Fruit fly (Drosophila melanogaster) Kc167 (cell line): Measurements from ENCODE around the gene CG43347.
"Not testable (repeated sequence)": the region's sequence is repeated elsewhere in the genome, so short reads cannot be mapped to it uniquely, and the experiment has no call there.

ENCODE experiments used
- Myc ChIP-seq: fragments of >200 bp; optimal IDR thresholded peaks from 2 replicates; lab custom pipeline; 2017; ENCODE audit warnings: missing external identifiers
- Sin3A ChIP-seq: fragments of >200 bp; optimal IDR thresholded peaks from 2 replicates; lab custom pipeline; 2018; ENCODE audit warnings: missing external identifiers
- h ChIP-seq: fragments of >200 bp; optimal IDR thresholded peaks from 3 replicates; lab custom pipeline; 2018; ENCODE audit warnings: missing external identifiers
- insv ChIP-seq: fragments of >200 bp; optimal IDR thresholded peaks from 3 replicates; lab custom pipeline; 2018; ENCODE audit warnings: missing external identifiers
- psq ChIP-seq: fragments of >200 bp; optimal IDR thresholded peaks from 2 replicates; lab custom pipeline; 2017; ENCODE audit warnings: missing external identifiers
- ttk ChIP-seq: sonication (Bioruptor generic); optimal IDR thresholded peaks from 2 replicates; lab custom pipeline; 2017; ENCODE audit warnings: missing external identifiers

Gene CG43347

dm6 chrX:10620144-10621005 is at the start of gene CG43347:
CG43347 (minus strand) TSS chrX:10620190.
- TF ChIP-seq Sin3A (no peak), insv (lab: Kevin White, UChicago) (no peak), h (no peak), psq (lab: Kevin White, UChicago) (no peak), Myc (lab: Kevin White, UChicago) (no peak), ttk (lab: Kevin White, UChicago) (no peak)

dm6 chrX:10661743-10662142 is 41.8 kb upstream of the CG43347 start, which contains the start of gene Rab9E:
Rab9E (minus strand) TSS chrX:10661843.
- TF ChIP-seq h; ttk (lab: Kevin White, UChicago); psq (lab: Kevin White, UChicago): not testable (repeated sequence)

DNA sequence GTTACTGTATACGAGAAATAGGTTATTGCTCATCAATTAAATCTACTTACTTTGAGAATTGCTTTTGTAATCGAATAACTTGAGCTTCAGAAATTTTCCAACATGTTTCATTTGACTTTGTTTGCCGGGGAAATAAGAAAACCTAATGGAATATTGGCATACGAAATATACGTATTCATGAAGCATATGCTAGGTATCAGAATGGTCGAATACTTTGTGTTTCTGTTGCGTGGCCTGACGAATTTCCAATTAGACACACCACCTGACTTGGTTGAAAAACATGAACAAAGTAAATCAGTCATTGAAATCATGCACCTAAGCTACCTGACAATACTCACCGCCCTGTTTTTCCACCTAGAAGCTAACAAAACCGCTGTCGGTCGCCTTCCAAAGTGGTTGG is 37.4 kb upstream of the CG43347 start, which contains the start of gene CG2111:
Gene CG2111 (plus strand): TSS at position 301 of the 400 bp plus-strand sequence.
- TF ChIP-seq ttk (lab: Kevin White, UChicago) (no peak), insv (lab: Kevin White, UChicago) (no peak), Sin3A (no peak), psq (lab: Kevin White, UChicago) (no peak)

DNA sequence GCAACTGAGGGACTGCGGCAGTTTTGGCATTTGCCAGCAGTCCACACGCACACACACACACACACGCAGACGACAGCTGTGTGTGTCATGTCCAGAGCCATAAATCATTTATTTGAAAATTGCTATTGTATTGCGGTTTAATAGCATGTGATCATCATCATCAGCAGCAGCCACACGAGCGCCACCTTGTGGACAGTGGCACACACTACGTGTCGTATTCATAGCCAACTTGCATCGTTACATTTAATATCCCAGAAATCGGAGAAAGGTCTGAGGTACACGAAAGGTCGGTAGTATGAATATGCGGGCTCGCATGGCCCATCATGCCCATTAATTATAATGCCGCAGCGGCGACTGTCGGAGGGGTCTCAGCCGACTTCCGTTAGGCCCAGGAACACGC is 36.2 kb upstream of the CG43347 start:
- TF ChIP-seq ttk (lab: Kevin White, UChicago) (no peak), h (no peak), Myc (lab: Kevin White, UChicago) (no peak), insv (lab: Kevin White, UChicago) (no peak), psq (lab: Kevin White, UChicago) (no peak), Sin3A (no peak)

DNA sequence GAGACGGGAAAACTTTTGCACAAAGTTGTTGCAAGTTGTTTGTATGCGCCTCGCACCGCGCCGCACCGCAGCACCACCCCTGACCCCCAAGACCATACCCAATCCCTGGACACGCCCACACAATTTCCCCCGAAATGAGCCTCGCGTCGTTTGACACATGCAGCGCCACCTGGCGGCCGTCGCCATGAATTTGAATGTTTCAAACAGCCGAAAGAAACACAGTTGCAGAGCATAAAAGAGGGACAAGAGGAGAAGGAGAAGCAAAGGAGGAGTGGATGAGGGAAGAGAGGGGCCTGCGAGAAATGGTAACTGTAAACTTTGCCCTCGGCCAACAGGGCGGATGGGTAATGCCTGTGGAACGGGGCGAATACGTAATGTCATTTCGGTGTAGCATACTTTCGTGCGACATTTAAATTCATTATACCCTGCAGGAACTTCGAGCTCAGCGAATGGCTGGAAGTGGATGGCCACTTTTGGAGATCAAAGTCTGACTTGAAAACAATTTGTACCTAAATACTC is 22.3 kb upstream of the CG43347 start:
- TF ChIP-seq Sin3A (no peak), insv (lab: Kevin White, UChicago) (no peak)

DNA sequence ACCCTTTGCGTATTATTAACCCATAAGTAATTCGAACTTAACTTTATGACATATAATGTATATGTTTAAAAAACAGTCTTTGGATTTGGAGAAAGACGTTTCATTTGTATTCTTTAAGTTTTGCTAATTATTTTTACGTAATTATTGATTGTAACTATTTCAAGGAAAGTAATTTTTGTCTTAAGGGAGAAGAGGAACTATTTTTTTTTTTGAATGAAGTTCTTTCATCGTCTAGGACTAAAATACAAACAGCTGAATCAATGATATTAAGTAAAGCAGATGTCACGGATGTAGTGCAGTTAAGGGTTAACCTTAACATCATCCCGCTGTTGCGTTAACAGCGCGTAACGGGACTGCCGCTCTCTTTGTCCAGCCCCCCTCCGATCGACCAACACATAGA is 8.9 kb upstream of the CG43347 start:
- TF ChIP-seq Myc (lab: Kevin White, UChicago) = no peak
- TF ChIP-seq psq (lab: Kevin White, UChicago) = no peak
- TF ChIP-seq Sin3A = no peak
- TF ChIP-seq ttk (lab: Kevin White, UChicago) = no peak
- TF ChIP-seq insv (lab: Kevin White, UChicago) = no peak
- TF ChIP-seq h = no peak

DNA sequence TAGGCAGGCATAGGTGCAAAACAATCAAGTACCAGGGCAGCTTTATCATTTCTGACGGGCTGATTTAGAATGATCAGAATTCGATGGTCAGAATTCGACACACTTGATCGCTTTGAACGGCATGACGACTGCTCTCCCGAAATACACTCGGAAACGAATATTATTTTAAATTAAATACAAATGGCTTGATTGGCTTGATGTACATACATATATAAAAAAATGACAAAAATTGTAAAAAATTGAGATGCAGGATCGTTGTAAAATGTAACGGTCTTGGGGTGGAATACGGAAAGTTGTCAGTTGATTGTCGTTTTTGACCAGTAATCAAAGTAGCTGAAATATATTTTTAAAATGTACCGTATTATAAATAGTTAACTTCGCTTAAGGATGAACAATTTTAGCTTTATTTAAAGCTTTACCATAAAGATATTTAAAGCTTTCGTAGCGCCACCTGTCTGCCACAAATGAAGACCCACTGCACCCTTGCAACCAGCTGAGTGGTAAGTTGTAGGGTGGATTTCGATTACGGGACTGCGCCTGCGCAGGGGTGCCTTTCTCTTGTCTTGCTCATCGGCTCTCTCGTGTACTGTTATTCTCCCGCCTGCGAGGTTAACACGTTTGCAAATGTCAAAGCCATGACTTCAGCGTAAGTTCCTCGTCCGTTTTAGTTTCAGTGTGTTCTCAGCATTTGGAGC is 7.2 kb upstream of the CG43347 start, which contains the start of the genes CG9806 and X11Lbeta:
Gene CG9806 (minus strand): TSS at position 51 of the 695 bp plus-strand sequence.
Gene X11Lbeta (plus strand): TSS at position 676 of the 695 bp plus-strand sequence.
- TF ChIP-seq Sin3A (no peak), insv (lab: Kevin White, UChicago) (no peak)

DNA sequence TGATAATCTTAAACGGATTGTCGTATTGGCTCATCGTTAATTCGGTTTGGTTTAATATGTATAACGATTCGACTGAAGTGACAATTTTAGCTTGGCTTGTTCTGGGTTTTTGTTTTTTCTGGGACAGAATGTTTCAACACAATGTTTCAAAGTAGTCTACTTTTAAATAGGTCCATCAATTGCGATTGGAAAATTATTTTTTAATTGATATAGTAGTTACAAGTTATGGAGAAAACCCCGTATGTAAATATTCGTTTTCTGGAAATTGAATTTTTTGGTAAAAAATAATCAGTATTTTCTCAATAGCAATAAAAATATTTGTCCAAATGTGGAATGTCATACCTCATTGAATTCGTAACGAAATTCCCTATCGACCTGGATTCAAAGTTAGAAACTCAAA is 3.1 kb upstream of the CG43347 start, which contains the start of gene Rab9Db:
Gene Rab9Db (minus strand): TSS at position 101 of the 400 bp plus-strand sequence.
- not testable (repeated sequence) for TF ChIP-seq insv (lab: Kevin White, UChicago); h; psq (lab: Kevin White, UChicago)

DNA sequence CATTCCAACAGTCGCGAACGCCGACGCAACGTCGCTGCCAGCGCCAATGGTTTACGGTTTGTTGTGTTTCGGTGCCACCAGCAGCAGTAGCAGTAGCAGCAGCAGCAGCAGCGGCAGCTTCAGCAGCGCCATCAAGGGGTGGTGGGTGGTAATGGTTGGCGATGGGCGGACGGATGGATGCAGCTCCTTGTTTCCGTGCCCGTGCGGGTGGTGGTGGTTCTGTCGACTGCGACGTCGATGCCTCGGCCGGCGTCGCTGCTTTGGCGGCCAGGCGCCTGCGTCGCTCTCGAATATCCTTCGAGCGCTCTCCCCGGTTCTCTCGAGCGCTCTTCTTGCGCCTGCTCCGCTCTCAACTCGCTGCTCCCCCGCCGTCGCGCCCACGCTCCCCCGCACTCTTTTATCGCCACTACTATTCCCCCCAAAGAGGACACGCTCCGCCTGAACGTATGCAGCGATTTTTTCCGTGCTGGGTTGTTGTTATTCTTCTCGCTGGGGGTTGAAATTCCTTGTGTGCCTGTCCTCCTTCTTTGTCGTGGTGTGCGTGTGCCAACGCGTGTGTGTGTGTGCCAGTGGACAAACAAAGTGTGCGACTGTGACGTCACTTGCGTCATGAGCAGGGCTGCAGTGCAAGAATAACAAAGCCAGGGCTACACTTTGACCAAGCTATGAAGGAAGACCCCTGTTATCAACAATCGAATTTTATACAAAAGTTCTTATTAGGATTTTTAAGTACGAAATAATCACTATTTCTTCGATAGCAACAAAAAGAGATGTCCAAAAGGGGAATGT is 1.4 kb upstream of the CG43347 start:
- no peak for TF ChIP-seq Sin3A
- TF ChIP-seq Myc (lab: Kevin White, UChicago) = no peak
- no peak for TF ChIP-seq h
- no peak for TF ChIP-seq ttk (lab: Kevin White, UChicago)
- no peak for TF ChIP-seq insv (lab: Kevin White, UChicago)
- TF ChIP-seq psq (lab: Kevin White, UChicago) = no peak

DNA sequence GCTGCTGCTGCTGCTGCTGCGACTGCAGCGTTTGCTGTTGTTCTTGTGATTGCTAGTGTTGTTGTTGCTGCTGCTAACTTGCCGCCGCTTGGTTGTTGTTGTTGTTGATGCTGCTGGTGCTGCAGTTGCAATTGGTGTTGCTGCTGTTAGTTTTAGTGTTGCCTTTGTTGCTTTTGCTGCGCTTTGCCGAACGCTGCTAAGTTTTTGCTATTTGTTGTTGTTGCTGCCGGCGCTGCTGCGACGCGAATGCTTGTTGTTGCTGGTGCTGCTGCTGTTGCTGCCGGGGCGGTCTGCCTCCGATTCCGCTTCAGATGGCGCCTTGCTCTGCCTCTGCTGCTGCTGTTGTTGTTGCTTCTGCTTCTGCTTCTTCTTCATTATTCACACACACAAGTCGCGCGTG is 1.5 kb downstream of the CG43347 start:
- no peak for TF ChIP-seq ttk (lab: Kevin White, UChicago)
- TF ChIP-seq h = no peak
- no peak for TF ChIP-seq Myc (lab: Kevin White, UChicago)
- no peak for TF ChIP-seq psq (lab: Kevin White, UChicago)
- TF ChIP-seq insv (lab: Kevin White, UChicago) = no peak
- no peak for TF ChIP-seq Sin3A

DNA sequence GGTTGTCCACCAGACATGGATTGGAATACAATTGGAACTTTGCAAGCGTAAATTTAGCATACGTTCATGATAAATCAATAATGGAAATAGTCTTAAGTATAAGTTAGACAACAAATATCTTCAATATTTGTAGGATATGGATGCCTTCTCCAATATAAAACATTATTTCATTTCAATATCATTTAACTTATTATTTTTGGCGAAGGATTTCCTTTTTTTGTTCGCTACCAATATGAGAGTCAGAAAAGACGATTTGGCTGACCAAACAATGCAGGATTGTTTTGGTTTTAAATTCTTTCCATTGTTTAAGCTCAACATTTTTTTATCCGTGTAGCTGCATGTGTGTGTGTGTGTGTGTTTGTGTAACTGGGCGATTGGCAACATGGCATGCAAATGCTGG is 4.8 kb downstream of the CG43347 start:
- no peak for TF ChIP-seq h
- no peak for TF ChIP-seq insv (lab: Kevin White, UChicago)

- TF ChIP-seq ttk (lab: Kevin White, UChicago) (no peak), psq (lab: Kevin White, UChicago) (no peak), h (no peak), Myc (lab: Kevin White, UChicago) (no peak), insv (lab: Kevin White, UChicago) (no peak), Sin3A (no peak)
These were observed 6.4 kb downstream of the CG43347 start for dm6 chrX:10613568-10613967.
